Worm (Caenorhabditis elegans) whole organism, L4/young adult: ENCODE data around the gene H05C05.1.

ENCODE experiments used
- dao-5 ChIP-seq: sonication (generic microtip); optimal IDR thresholded peaks from 2 replicates; lab custom pipeline; 2016; ENCODE audit warnings: missing genotype, missing genetic modification characterization, moderate library complexity, missing compliant biosample characterization
- him-1 ChIP-seq: sonication (generic microtip); optimal IDR thresholded peaks from 2 replicates; lab custom pipeline; 2016; ENCODE audit warnings: missing genotype, missing genetic modification reagents, missing genetic modification characterization, missing compliant biosample characterization

- TF ChIP-seq him-1, result no peak
- TF ChIP-seq dao-5 (tag; lab: Kevin White, UChicago), result no peak
These were observed 34.0 kb downstream of the H05C05.1 start for ce11 chrIII:2980927-2981326.
